Fruit fly (Drosophila melanogaster): ENCODE data around the gene CG2129.

The CG2129 gene

dm6 chrX:8158942-8159472, 13.4 kb downstream of the CG2129 start:
- TF ChIP-seq Rel (GFP tag; optimal IDR thresholded peaks at IDR 0.05) (no peak), Rel (tag; optimal IDR thresholded peaks at IDR 0.05) (no peak), dmrt93B (GFP tag; optimal IDR thresholded peaks at IDR 0.05) (no peak), foxo (GFP tag; optimal IDR thresholded peaks at IDR 0.05) (no peak), pan (optimal IDR thresholded peaks at IDR 0.05) (no peak), brk (GFP tag; optimal IDR thresholded peaks at IDR 0.05) (no peak), Dfd (GFP tag; optimal IDR thresholded peaks at IDR 0.05) (no peak)

- TF ChIP-seq sv (GFP tag; optimal IDR thresholded peaks at IDR 0.05) (no peak), h (GFP tag; optimal IDR thresholded peaks at IDR 0.05) (no peak), CG32264 (GFP tag; optimal IDR thresholded peaks at IDR 0.05) (no peak), fru (GFP tag; optimal IDR thresholded peaks at IDR 0.05) (no peak), Myc (optimal IDR thresholded peaks at IDR 0.05) (no peak), OdsH (GFP tag; optimal IDR thresholded peaks at IDR 0.05) (no peak), Rel (GFP tag; optimal IDR thresholded peaks at IDR 0.05) (no peak), Rel (tag; optimal IDR thresholded peaks at IDR 0.05) (no peak), sage (GFP tag; optimal IDR thresholded peaks at IDR 0.05) (no peak), Dif (GFP tag; optimal IDR thresholded peaks at IDR 0.05; ENCODE audit: partially characterized antibody) (no peak), psq (GFP tag; optimal IDR thresholded peaks at IDR 0.05) (no peak), Abd-B (GFP tag; optimal IDR thresholded peaks at IDR 0.05) (no peak), dl (GFP tag; optimal IDR thresholded peaks at IDR 0.05; ENCODE audit: insufficient read depth in 1 of 2, partially characterized antibody in 2 of 2) (no peak), CrebA (GFP tag; optimal IDR thresholded peaks at IDR 0.05; ENCODE audit: borderline replicate concordance) (no peak), N (GFP tag; optimal IDR thresholded peaks at IDR 0.05) (no peak), CG9705 (GFP tag; optimal IDR thresholded peaks at IDR 0.05) (no peak), pan (optimal IDR thresholded peaks at IDR 0.05) (no peak), tai (GFP tag; optimal IDR thresholded peaks at IDR 0.05) (no peak)
These were observed 14.1 kb downstream of the CG2129 start, which contains the start of gene CG15337 for dm6 chrX:8159754-8160153. TSS of gene CG15337 (plus strand) at chrX:8160054.

dm6 chrX:8162692-8163091, 17.1 kb downstream of the CG2129 start, which contains the start of gene CG10761:
TSS of gene CG10761 (minus strand) at chrX:8162792.
- TF ChIP-seq h (GFP tag; optimal IDR thresholded peaks at IDR 0.05) (no peak), dl (GFP tag; optimal IDR thresholded peaks at IDR 0.05; ENCODE audit: insufficient read depth in 1 of 2, partially characterized antibody in 2 of 2) (no peak), tai (GFP tag; optimal IDR thresholded peaks at IDR 0.05) (no peak), dsf (GFP tag; optimal IDR thresholded peaks at IDR 0.05; ENCODE audit: borderline replicate concordance) (no peak), ey (GFP tag; optimal IDR thresholded peaks at IDR 0.05) (no peak), Rel (GFP tag; optimal IDR thresholded peaks at IDR 0.05) (no peak), Rel (tag; optimal IDR thresholded peaks at IDR 0.05) (no peak), brk (GFP tag; optimal IDR thresholded peaks at IDR 0.05) (no peak), Mio (GFP tag; optimal IDR thresholded peaks at IDR 0.05) (no peak), usp (GFP tag; optimal IDR thresholded peaks at IDR 0.05) (no peak), Dfd (GFP tag; optimal IDR thresholded peaks at IDR 0.05) (no peak), Vsx2 (GFP tag; optimal IDR thresholded peaks at IDR 0.05; ENCODE audit: partially characterized antibody) (no peak), CG32264 (GFP tag; optimal IDR thresholded peaks at IDR 0.05) (no peak), rgr (GFP tag; optimal IDR thresholded peaks at IDR 0.05) (no peak), sage (GFP tag; optimal IDR thresholded peaks at IDR 0.05) (no peak), foxo (GFP tag; optimal IDR thresholded peaks at IDR 0.05) (no peak), Dif (GFP tag; optimal IDR thresholded peaks at IDR 0.05; ENCODE audit: partially characterized antibody) (no peak), Abd-B (GFP tag; optimal IDR thresholded peaks at IDR 0.05) (no peak), CG9705 (GFP tag; optimal IDR thresholded peaks at IDR 0.05) (no peak), Hr78 (GFP tag; optimal IDR thresholded peaks at IDR 0.05) (no peak), HLH106 (tag; optimal IDR thresholded peaks at IDR 0.05) (no peak)

- TF ChIP-seq dmrt93B (GFP tag; optimal IDR thresholded peaks at IDR 0.05) (no peak), foxo (GFP tag; optimal IDR thresholded peaks at IDR 0.05) (no peak), HLH106 (tag; optimal IDR thresholded peaks at IDR 0.05) (no peak), usp (GFP tag; optimal IDR thresholded peaks at IDR 0.05) (no peak), psq (GFP tag; optimal IDR thresholded peaks at IDR 0.05) (no peak), dl (GFP tag; optimal IDR thresholded peaks at IDR 0.05; ENCODE audit: insufficient read depth in 1 of 2, partially characterized antibody in 2 of 2) (no peak), brk (GFP tag; optimal IDR thresholded peaks at IDR 0.05) (no peak), lola (GFP tag; optimal IDR thresholded peaks at IDR 0.05) (no peak), OdsH (GFP tag; optimal IDR thresholded peaks at IDR 0.05) (no peak), Mio (GFP tag; optimal IDR thresholded peaks at IDR 0.05) (no peak), Sp1 (GFP tag; optimal IDR thresholded peaks at IDR 0.05) (no peak), Abd-B (GFP tag; optimal IDR thresholded peaks at IDR 0.05) (no peak)
These were observed 17.8 kb downstream of the CG2129 start for dm6 chrX:8163452-8163851.
